Worm (Caenorhabditis elegans): ENCODE results near the gene B0348.1.

B0348.1 gene

ce11 chrV:44026-44425 is 4.7 kb upstream of the B0348.1 start:
- no peak for TF ChIP-seq daf-12 (tag; optimal IDR thresholded peaks at IDR 0.05)
- no peak for TF ChIP-seq egl-27 (tag; optimal IDR thresholded peaks at IDR 0.05)
- TF ChIP-seq hmg-11 (tag; optimal IDR thresholded peaks at IDR 0.05) = no peak
- peak; percentile 76 for TF ChIP-seq elt-2 (tag; optimal IDR thresholded peaks at IDR 0.05)
- no peak for TF ChIP-seq elt-1 (tag; optimal IDR thresholded peaks at IDR 0.05)
- TF ChIP-seq pqm-1 (tag; optimal IDR thresholded peaks at IDR 0.05) = peak; percentile 71
- TF ChIP-seq jun-1 (tag; optimal IDR thresholded peaks at IDR 0.05) = peak; percentile 16

ce11 chrV:45010-45409 is 3.7 kb upstream of the B0348.1 start, which contains the start of gene B0348.2:
TSS of gene B0348.2 (plus strand) at chrV:45310.
- TF ChIP-seq elt-2 (tag; optimal IDR thresholded peaks at IDR 0.05) (no peak), fkh-10 (GFP tag; optimal IDR thresholded peaks at IDR 0.05) (no peak), mml-1 (tag; optimal IDR thresholded peaks at IDR 0.05) (no peak), tbx-2 (tag; optimal IDR thresholded peaks at IDR 0.05) (no peak), elt-1 (tag; optimal IDR thresholded peaks at IDR 0.05) (no peak), R02D3.7 (tag; optimal IDR thresholded peaks at IDR 0.05) (no peak), nfya-1 (tag; optimal IDR thresholded peaks at IDR 0.05; ENCODE audit: insufficient read depth) (no peak), nhr-12 (tag; optimal IDR thresholded peaks at IDR 0.05) (no peak), ztf-11 (tag; optimal IDR thresholded peaks at IDR 0.05) (no peak), zag-1 (tag; optimal IDR thresholded peaks at IDR 0.05) (no peak), egl-5 (tag; optimal IDR thresholded peaks at IDR 0.05) (no peak), lin-15B (tag; optimal IDR thresholded peaks at IDR 0.05) (no peak)

ce11 chrV:47799-48198 is 923 bp upstream of the B0348.1 start:
- no peak for TF ChIP-seq ztf-4 (tag; optimal IDR thresholded peaks at IDR 0.05)
- peak; percentile 71 for TF ChIP-seq pqm-1 (tag; optimal IDR thresholded peaks at IDR 0.05)
- TF ChIP-seq elt-2 (tag; optimal IDR thresholded peaks at IDR 0.05) = peak; percentile 92
- TF ChIP-seq tbx-2 (tag; optimal IDR thresholded peaks at IDR 0.05) = no peak
- no peak for TF ChIP-seq nhr-23 (tag; optimal IDR thresholded peaks at IDR 0.05)
- no peak for TF ChIP-seq ztf-11 (tag; optimal IDR thresholded peaks at IDR 0.05)
- no peak for TF ChIP-seq nhr-67 (tag; optimal IDR thresholded peaks at IDR 0.05)
- no peak for TF ChIP-seq skn-1 (tag; optimal IDR thresholded peaks at IDR 0.05)
- TF ChIP-seq jun-1 (tag; optimal IDR thresholded peaks at IDR 0.05) = peak; percentile 40
- no peak for TF ChIP-seq ceh-28 (tag; optimal IDR thresholded peaks at IDR 0.05)
- TF ChIP-seq mml-1 (tag; optimal IDR thresholded peaks at IDR 0.05) = no peak
- no peak for TF ChIP-seq nfya-1 (tag; optimal IDR thresholded peaks at IDR 0.05; ENCODE audit: insufficient read depth)
- no peak for TF ChIP-seq egl-27 (tag; optimal IDR thresholded peaks at IDR 0.05)
- TF ChIP-seq unc-62 (GFP tag; optimal IDR thresholded peaks at IDR 0.05) = no peak
- TF ChIP-seq ceh-9 (tag; optimal IDR thresholded peaks at IDR 0.05) = no peak
- TF ChIP-seq mdl-1 (tag; optimal IDR thresholded peaks at IDR 0.05) = no peak
- TF ChIP-seq lin-39 (tag; optimal IDR thresholded peaks at IDR 0.05) = no peak
- TF ChIP-seq nhr-12 (tag; optimal IDR thresholded peaks at IDR 0.05) = no peak
- TF ChIP-seq nhr-77 (tag; optimal IDR thresholded peaks at IDR 0.05) = no peak
- TF ChIP-seq unc-39 (tag; optimal IDR thresholded peaks at IDR 0.05) = no peak
- TF ChIP-seq zag-1 (tag; optimal IDR thresholded peaks at IDR 0.05) = no peak
- no peak for TF ChIP-seq sea-2 (GFP tag; optimal IDR thresholded peaks at IDR 0.05)
- no peak for TF ChIP-seq lin-15B (tag; optimal IDR thresholded peaks at IDR 0.05)
- peak; percentile 20 for TF ChIP-seq pha-4 (tag; optimal IDR thresholded peaks at IDR 0.05)
- no peak for TF ChIP-seq hmg-11 (tag; optimal IDR thresholded peaks at IDR 0.05)
- no peak for TF ChIP-seq R02D3.7 (tag; optimal IDR thresholded peaks at IDR 0.05)
- TF ChIP-seq fkh-10 (GFP tag; optimal IDR thresholded peaks at IDR 0.05) = no peak
- no peak for TF ChIP-seq nhr-76 (tag; optimal IDR thresholded peaks at IDR 0.05)
- TF ChIP-seq lsy-12 (tag; optimal IDR thresholded peaks at IDR 0.05) = no peak

ce11 chrV:53286-53685 is 4.6 kb downstream of the B0348.1 start:
- TF ChIP-seq nhr-237 (tag; optimal IDR thresholded peaks at IDR 0.05) (no peak), elt-1 (tag; optimal IDR thresholded peaks at IDR 0.05) (no peak), ceh-16 (tag; optimal IDR thresholded peaks at IDR 0.05) (no peak), daf-12 (tag; optimal IDR thresholded peaks at IDR 0.05) (no peak), lin-39 (tag; optimal IDR thresholded peaks at IDR 0.05) (no peak), tbx-2 (tag; optimal IDR thresholded peaks at IDR 0.05) (peak; percentile 45), hmg-11 (tag; optimal IDR thresholded peaks at IDR 0.05) (peak; percentile 21), zag-1 (tag; optimal IDR thresholded peaks at IDR 0.05) (no peak), nhr-23 (tag; optimal IDR thresholded peaks at IDR 0.05) (no peak), nhr-76 (tag; optimal IDR thresholded peaks at IDR 0.05) (peak; percentile 25), snpc-4 (tag; optimal IDR thresholded peaks at IDR 0.05) (no peak), nhr-77 (tag; optimal IDR thresholded peaks at IDR 0.05) (no peak), lsy-12 (tag; optimal IDR thresholded peaks at IDR 0.05) (peak; percentile 57), fkh-2 (tag; optimal IDR thresholded peaks at IDR 0.05) (no peak), fkh-10 (GFP tag; optimal IDR thresholded peaks at IDR 0.05) (no peak), nhr-28 (tag; optimal IDR thresholded peaks at IDR 0.05) (no peak), elt-2 (tag; optimal IDR thresholded peaks at IDR 0.05) (peak; percentile 30), ztf-4 (tag; optimal IDR thresholded peaks at IDR 0.05) (no peak), pqm-1 (tag; optimal IDR thresholded peaks at IDR 0.05) (no peak), mml-1 (tag; optimal IDR thresholded peaks at IDR 0.05) (no peak), nhr-43 (tag; optimal IDR thresholded peaks at IDR 0.05; ENCODE audit: poor library complexity, severe bottlenecking) (peak; percentile 60), unc-62 (GFP tag; optimal IDR thresholded peaks at IDR 0.05) (no peak), elt-3 (tag; optimal IDR thresholded peaks at IDR 0.05) (no peak), nfya-1 (tag; optimal IDR thresholded peaks at IDR 0.05; ENCODE audit: insufficient read depth) (peak; percentile 20), ceh-9 (tag; optimal IDR thresholded peaks at IDR 0.05) (no peak), eor-1 (tag; optimal IDR thresholded peaks at IDR 0.05) (no peak), ztf-11 (tag; optimal IDR thresholded peaks at IDR 0.05) (no peak), nhr-12 (tag; optimal IDR thresholded peaks at IDR 0.05) (no peak), nhr-25 (tag; optimal IDR thresholded peaks at IDR 0.05) (no peak), ama-1 (optimal IDR thresholded peaks at IDR 0.05) (no peak), egl-27 (tag; optimal IDR thresholded peaks at IDR 0.05) (no peak), aly-2 (tag; optimal IDR thresholded peaks at IDR 0.05) (no peak), fos-1 (tag; optimal IDR thresholded peaks at IDR 0.05) (no peak)

All from whole organism, L3 larva.